Worm (Caenorhabditis elegans): Measurements from ENCODE around the gene M03E7.2.

Gene M03E7.2

ce11 chrV:5582308-5582707 is 35.1 kb upstream of the M03E7.2 start:
- TF ChIP-seq nhr-25 (tag; optimal IDR thresholded peaks at IDR 0.05) (no peak), elt-1 (tag; optimal IDR thresholded peaks at IDR 0.05) (no peak), sem-4 (tag; optimal IDR thresholded peaks at IDR 0.05) (no peak), gmeb-1 (tag; optimal IDR thresholded peaks at IDR 0.05) (no peak), nhr-6 (tag; optimal IDR thresholded peaks at IDR 0.05) (no peak), R02D3.7 (tag; optimal IDR thresholded peaks at IDR 0.05) (no peak), F13H6.1 (tag; optimal IDR thresholded peaks at IDR 0.05) (no peak), ceh-82 (tag; optimal IDR thresholded peaks at IDR 0.05) (no peak), Y55F3AM.14 (GFP tag; optimal IDR thresholded peaks at IDR 0.05) (no peak), skn-1 (tag; optimal IDR thresholded peaks at IDR 0.05) (no peak), crh-2 (tag; optimal IDR thresholded peaks at IDR 0.05) (no peak), ZK546.5 (tag; optimal IDR thresholded peaks at IDR 0.05) (no peak), lin-13 (GFP tag; optimal IDR thresholded peaks at IDR 0.05) (no peak), aly-2 (tag; optimal IDR thresholded peaks at IDR 0.05) (no peak), ama-1 (optimal IDR thresholded peaks at IDR 0.05) (no peak)

DNA sequence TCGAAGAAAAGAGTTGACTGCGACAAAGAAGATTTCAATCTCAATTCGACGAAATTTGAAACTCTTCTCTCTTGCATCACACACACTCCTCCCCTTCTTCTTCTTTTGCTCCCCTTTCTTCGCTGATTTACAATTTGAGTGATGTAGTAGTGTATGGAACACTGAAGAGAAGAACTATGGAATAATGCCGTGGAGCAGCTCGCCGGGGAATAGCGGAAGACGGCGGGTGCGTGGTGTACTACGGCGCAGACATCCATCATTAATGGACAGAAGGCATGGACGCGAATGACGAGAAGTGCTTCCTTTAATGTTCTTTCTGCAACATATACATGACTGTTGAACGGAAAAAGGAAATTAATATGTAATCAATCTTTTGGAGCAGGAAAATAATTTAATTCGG is 34.5 kb upstream of the M03E7.2 start:
- peak; percentile 24 for TF ChIP-seq lin-13 (GFP tag; optimal IDR thresholded peaks at IDR 0.05)
- TF ChIP-seq sma-9 (GFP tag; optimal IDR thresholded peaks at IDR 0.05) = no peak
- TF ChIP-seq sma-9 (tag; optimal IDR thresholded peaks at IDR 0.05) = no peak
- TF ChIP-seq ZK546.5 (tag; optimal IDR thresholded peaks at IDR 0.05) = no peak
- no peak for TF ChIP-seq nhr-21 (tag; optimal IDR thresholded peaks at IDR 0.05)
- no peak for TF ChIP-seq crh-2 (tag; optimal IDR thresholded peaks at IDR 0.05)
- TF ChIP-seq zag-1 (tag; optimal IDR thresholded peaks at IDR 0.05) = peak; percentile 57
- no peak for TF ChIP-seq nhr-23 (tag; optimal IDR thresholded peaks at IDR 0.05)
- no peak for TF ChIP-seq nhr-237 (tag; optimal IDR thresholded peaks at IDR 0.05)
- no peak for TF ChIP-seq ztf-1 (GFP tag; conservative IDR thresholded peaks at IDR 0.05)
- TF ChIP-seq unc-55 (GFP tag; optimal IDR thresholded peaks at IDR 0.05) = peak; percentile 16
- no peak for TF ChIP-seq sma-3 (GFP tag; optimal IDR thresholded peaks at IDR 0.05)
- peak; percentile 55 for TF ChIP-seq mab-5 (tag; optimal IDR thresholded peaks at IDR 0.05)
- TF ChIP-seq ama-1 (optimal IDR thresholded peaks at IDR 0.05) = peak; percentile 66
- TF ChIP-seq alr-1 (tag; optimal IDR thresholded peaks at IDR 0.05) = no peak
- no peak for TF ChIP-seq lin-39 (tag; optimal IDR thresholded peaks at IDR 0.05)
- no peak for TF ChIP-seq skn-1 (tag; optimal IDR thresholded peaks at IDR 0.05)
- no peak for TF ChIP-seq fos-1 (tag; optimal IDR thresholded peaks at IDR 0.05)
- TF ChIP-seq nhr-25 (tag; optimal IDR thresholded peaks at IDR 0.05) = no peak
- TF ChIP-seq ztf-4 (tag; optimal IDR thresholded peaks at IDR 0.05) = peak; percentile 5
- TF ChIP-seq lsy-2 (tag; optimal IDR thresholded peaks at IDR 0.05) = peak in 1 of 2 experiments; percentile 9
- no peak for TF ChIP-seq nhr-77 (tag; optimal IDR thresholded peaks at IDR 0.05)
- no peak for TF ChIP-seq unc-62 (GFP tag; optimal IDR thresholded peaks at IDR 0.05)
- TF ChIP-seq R02D3.7 (tag; optimal IDR thresholded peaks at IDR 0.05) = no peak
- TF ChIP-seq ceh-16 (tag; optimal IDR thresholded peaks at IDR 0.05) = no peak
- TF ChIP-seq nhr-129 (tag; optimal IDR thresholded peaks at IDR 0.05) = no peak

DNA sequence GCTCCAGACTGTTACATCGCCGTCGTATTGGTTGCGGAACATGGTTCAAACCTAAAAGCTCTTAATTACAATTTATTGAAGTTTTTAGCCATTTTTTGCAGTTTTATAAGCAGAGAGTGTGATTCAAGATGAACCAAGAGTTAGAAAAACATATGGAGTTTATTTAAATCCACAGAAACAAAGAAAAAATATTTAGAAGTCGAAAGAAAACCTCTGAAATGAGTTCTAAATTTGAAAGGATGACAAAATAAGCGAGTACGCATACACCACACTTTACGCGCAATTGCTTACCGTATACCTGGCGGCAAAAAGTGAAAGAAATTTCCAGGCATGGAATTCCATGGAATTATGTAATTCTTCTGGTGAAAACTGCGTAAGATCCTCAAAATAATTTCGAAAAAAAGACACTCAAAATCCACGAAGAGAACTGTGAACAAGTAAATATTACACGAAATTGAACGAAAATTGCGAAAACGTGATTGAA is 33.1 kb upstream of the M03E7.2 start, which contains the start of gene pas-6:
Gene pas-6, minus strand, starts transcription at position 51 of the 484 bp plus-strand sequence.
- TF ChIP-seq nhr-129 (tag; optimal IDR thresholded peaks at IDR 0.05) (peak; percentile 62), crh-2 (tag; optimal IDR thresholded peaks at IDR 0.05) (peak; percentile 1), gmeb-1 (tag; optimal IDR thresholded peaks at IDR 0.05) (peak; percentile 2), lsy-2 (tag; optimal IDR thresholded peaks at IDR 0.05) (peak; percentile 88 to 98), unc-55 (GFP tag; optimal IDR thresholded peaks at IDR 0.05) (peak; percentile 62), nhr-77 (tag; optimal IDR thresholded peaks at IDR 0.05) (no peak), C34F6.9 (tag; optimal IDR thresholded peaks at IDR 0.05) (peak; percentile 49), skn-1 (tag; optimal IDR thresholded peaks at IDR 0.05) (peak; percentile 64), nhr-21 (tag; optimal IDR thresholded peaks at IDR 0.05) (no peak), F13H6.1 (tag; optimal IDR thresholded peaks at IDR 0.05) (no peak)

DNA sequence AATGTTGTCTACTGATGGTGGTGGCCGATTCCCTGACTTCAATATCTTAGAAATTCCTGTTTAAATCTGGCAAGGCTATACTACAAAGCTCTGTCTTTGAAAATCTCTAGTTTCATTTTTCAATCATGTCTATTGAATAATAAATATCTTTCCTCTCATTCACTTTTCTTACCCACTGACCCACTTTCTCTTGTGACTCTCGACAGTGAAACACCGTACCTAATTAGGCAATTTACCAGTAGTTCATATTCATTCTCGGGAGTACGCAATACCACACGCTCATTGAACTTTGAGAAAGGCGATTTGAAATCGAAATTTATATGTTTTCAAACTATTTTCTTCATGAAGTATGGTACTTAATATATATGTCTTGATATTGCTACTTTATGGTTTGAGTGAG is 32.6 kb upstream of the M03E7.2 start, which contains the start of gene CD4.11:
Gene CD4.11, plus strand, starts transcription at position 301 of the 400 bp plus-strand sequence.
- TF ChIP-seq unc-39 (tag; optimal IDR thresholded peaks at IDR 0.05) = no peak
- TF ChIP-seq nhr-12 (tag; optimal IDR thresholded peaks at IDR 0.05) = no peak
- TF ChIP-seq mab-5 (tag; optimal IDR thresholded peaks at IDR 0.05) = no peak
- TF ChIP-seq snpc-4 (tag; optimal IDR thresholded peaks at IDR 0.05) = no peak
- TF ChIP-seq blmp-1 (tag; optimal IDR thresholded peaks at IDR 0.05; ENCODE audit: insufficient read depth) = no peak
- TF ChIP-seq sem-4 (tag; optimal IDR thresholded peaks at IDR 0.05) = no peak
- TF ChIP-seq nhr-6 (tag; optimal IDR thresholded peaks at IDR 0.05) = no peak
- TF ChIP-seq dmd-4 (tag; optimal IDR thresholded peaks at IDR 0.05) = no peak
- no peak for TF ChIP-seq sma-3 (GFP tag; optimal IDR thresholded peaks at IDR 0.05)

Data from whole organism, L2 larva.